Fruit fly (Drosophila melanogaster) Kc167 (cell line): ENCODE data around the gene Prp40.

ENCODE experiments used
- Myc ChIP-seq: fragments of >200 bp; optimal IDR thresholded peaks from 2 replicates; lab custom pipeline; 2017; ENCODE audit warnings: missing external identifiers
- Sin3A ChIP-seq: fragments of >200 bp; optimal IDR thresholded peaks from 2 replicates; lab custom pipeline; 2018; ENCODE audit warnings: missing external identifiers
- h ChIP-seq: fragments of >200 bp; optimal IDR thresholded peaks from 3 replicates; lab custom pipeline; 2018; ENCODE audit warnings: missing external identifiers
- insv ChIP-seq: fragments of >200 bp; optimal IDR thresholded peaks from 3 replicates; lab custom pipeline; 2018; ENCODE audit warnings: missing external identifiers
- psq ChIP-seq: fragments of >200 bp; optimal IDR thresholded peaks from 2 replicates; lab custom pipeline; 2017; ENCODE audit warnings: missing external identifiers
- ttk ChIP-seq: sonication (Bioruptor generic); optimal IDR thresholded peaks from 2 replicates; lab custom pipeline; 2017; ENCODE audit warnings: missing external identifiers

The Prp40 gene

dm6 chr2L:3022986-3023385 is at the start of gene Prp40, which contains the start of gene alpha4GT1:
Gene Prp40, plus strand, starts transcription at chr2L:3023226.
Gene alpha4GT1, minus strand, starts transcription at chr2L:3023141.
- TF ChIP-seq Sin3A (no peak), ttk (lab: Kevin White, UChicago) (no peak), psq (lab: Kevin White, UChicago) (no peak), insv (no peak), Myc (lab: Kevin White, UChicago) (no peak), h (no peak)

- TF ChIP-seq Sin3A: no peak
- TF ChIP-seq ttk (lab: Kevin White, UChicago): no peak
- TF ChIP-seq h: no peak
- no peak for TF ChIP-seq psq (lab: Kevin White, UChicago)
- TF ChIP-seq Myc (lab: Kevin White, UChicago): no peak
- TF ChIP-seq insv: no peak
Observed at dm6 chr2L:2976829-2977228, 46.2 kb upstream of the Prp40 start, which contains the start of the genes CG9641 and CG3165. Gene CG9641, minus strand, starts transcription at chr2L:2976862. Gene CG3165, plus strand, starts transcription at chr2L:2977122.

- TF ChIP-seq Sin3A: no peak
- TF ChIP-seq ttk (lab: Kevin White, UChicago): no peak
- no peak for TF ChIP-seq insv
- TF ChIP-seq psq (lab: Kevin White, UChicago): no peak
- no peak for TF ChIP-seq h
- TF ChIP-seq Myc (lab: Kevin White, UChicago): no peak
Observed at dm6 chr2L:2979091-2979490, 43.9 kb upstream of the Prp40 start, which contains the start of gene CG9643. Gene CG9643, minus strand, starts transcription at chr2L:2979288.

- no peak for TF ChIP-seq Sin3A
- TF ChIP-seq Myc (lab: Kevin White, UChicago): no peak
- no peak for TF ChIP-seq ttk (lab: Kevin White, UChicago)
- no peak for TF ChIP-seq h
- TF ChIP-seq psq (lab: Kevin White, UChicago): no peak
- no peak for TF ChIP-seq insv
Observed at dm6 chr2L:2986776-2987175, 36.2 kb upstream of the Prp40 start.

- TF ChIP-seq insv: no peak
- no peak for TF ChIP-seq Sin3A
- no peak for TF ChIP-seq psq (lab: Kevin White, UChicago)
- no peak for TF ChIP-seq Myc (lab: Kevin White, UChicago)
- no peak for TF ChIP-seq h
- TF ChIP-seq ttk (lab: Kevin White, UChicago): no peak
Observed at dm6 chr2L:2987681-2988381, 35.2 kb upstream of the Prp40 start, which contains the start of the genes Chd1 and Bem46. Gene Chd1, minus strand, starts transcription at chr2L:2987723. Gene Bem46, plus strand, starts transcription at chr2L:2988116.

dm6 chr2L:2992664-2993174 is 30.3 kb upstream of the Prp40 start, which contains the start of the genes okr and CG3558:
Gene okr, minus strand, starts transcription at chr2L:2992759.
Gene CG3558, plus strand, starts transcription at chr2L:2992870.
- TF ChIP-seq psq (lab: Kevin White, UChicago): no peak
- no peak for TF ChIP-seq Myc (lab: Kevin White, UChicago)
- TF ChIP-seq Sin3A: no peak
- TF ChIP-seq insv: no peak
- no peak for TF ChIP-seq ttk (lab: Kevin White, UChicago)
- no peak for TF ChIP-seq h

dm6 chr2L:2993236-2993635 is 29.8 kb upstream of the Prp40 start:
- TF ChIP-seq Myc (lab: Kevin White, UChicago): no peak
- TF ChIP-seq ttk (lab: Kevin White, UChicago): no peak
- TF ChIP-seq Sin3A: no peak
- TF ChIP-seq h: no peak
- TF ChIP-seq insv: no peak
- TF ChIP-seq psq (lab: Kevin White, UChicago): no peak

dm6 chr2L:2993702-2994101 is 29.3 kb upstream of the Prp40 start:
- no peak for TF ChIP-seq h
- no peak for TF ChIP-seq Myc (lab: Kevin White, UChicago)
- TF ChIP-seq insv: no peak
- TF ChIP-seq ttk (lab: Kevin White, UChicago): no peak
- TF ChIP-seq psq (lab: Kevin White, UChicago): no peak
- no peak for TF ChIP-seq Sin3A

- TF ChIP-seq h (no peak), psq (lab: Kevin White, UChicago) (no peak), ttk (lab: Kevin White, UChicago) (no peak), Myc (lab: Kevin White, UChicago) (no peak), insv (no peak), Sin3A (no peak)
Observed at dm6 chr2L:2999113-2999512, 23.9 kb upstream of the Prp40 start, which contains the start of gene Ccdc85. Gene Ccdc85, plus strand, starts transcription at chr2L:2999286.

dm6 chr2L:2999609-3000008 is 23.4 kb upstream of the Prp40 start:
- TF ChIP-seq Myc (lab: Kevin White, UChicago): no peak
- TF ChIP-seq h: no peak
- TF ChIP-seq psq (lab: Kevin White, UChicago): no peak
- no peak for TF ChIP-seq Sin3A
- no peak for TF ChIP-seq ttk (lab: Kevin White, UChicago)
- TF ChIP-seq insv: no peak

- TF ChIP-seq ttk (lab: Kevin White, UChicago): no peak
- TF ChIP-seq h: no peak
- no peak for TF ChIP-seq Sin3A
- no peak for TF ChIP-seq insv
- no peak for TF ChIP-seq psq (lab: Kevin White, UChicago)
- no peak for TF ChIP-seq Myc (lab: Kevin White, UChicago)
Observed at dm6 chr2L:3000517-3000934, 22.5 kb upstream of the Prp40 start.

- TF ChIP-seq insv (no peak), psq (lab: Kevin White, UChicago) (no peak), ttk (lab: Kevin White, UChicago) (no peak), h (no peak), Sin3A (no peak), Myc (lab: Kevin White, UChicago) (no peak)
Observed at dm6 chr2L:3001953-3002352, 21.1 kb upstream of the Prp40 start.
